Worm (Caenorhabditis elegans) whole organism, late embryonic: Measurements from ENCODE around the gene cka-1.
"Not testable (repeated sequence)": the region's sequence is repeated elsewhere in the genome, so short reads cannot be mapped to it uniquely, and the experiment has no call there.

Experiments used
- C08G9.2 ChIP-seq: sonication (generic microtip); optimal IDR thresholded peaks from 2 replicates; lab custom pipeline; 2016; ENCODE audit warnings: mild to moderate bottlenecking, missing genetic modification characterization, moderate library complexity, missing compliant biosample characterization
- C38D4.7 ChIP-seq: fragments of 200-800 bp; sonication (Bioruptor generic); optimal IDR thresholded peaks from 2 replicates; lab custom pipeline; 2018; ENCODE audit warnings: mild to moderate bottlenecking, missing genetic modification characterization, moderate library complexity, missing compliant biosample characterization
- K09A11.1 ChIP-seq: sonication (generic microtip); optimal IDR thresholded peaks from 2 replicates; lab custom pipeline; 2017; ENCODE audit warnings: antibody characterized with exemption, mild to moderate bottlenecking, missing genetic modification characterization, missing compliant biosample characterization; ENCODE audit not compliant: insufficient read depth
- ahr-1 ChIP-seq: sonication (generic microtip); optimal IDR thresholded peaks from 2 replicates; lab custom pipeline; 2016; ENCODE audit warnings: missing genetic modification characterization, missing compliant biosample characterization
- ama-1 ChIP-seq: fragments of 150-350 bp; optimal IDR thresholded peaks from 2 replicates; lab custom pipeline; 2014
- ceh-14 ChIP-seq: sonication (generic microtip); optimal IDR thresholded peaks from 2 replicates; lab custom pipeline; 2016; ENCODE audit warnings: missing genotype, missing genetic modification characterization, missing compliant biosample characterization
- ceh-18 ChIP-seq: sonication (generic microtip); optimal IDR thresholded peaks from 2 replicates; lab custom pipeline; 2016; ENCODE audit warnings: missing genetic modification characterization, missing compliant biosample characterization
- ceh-19 ChIP-seq: fragments of 200-800 bp; sonication (Bioruptor generic); optimal IDR thresholded peaks from 2 replicates; lab custom pipeline; 2018; ENCODE audit warnings: mild to moderate bottlenecking, missing genetic modification characterization, missing compliant biosample characterization
- ceh-24 ChIP-seq: sonication (generic microtip); optimal IDR thresholded peaks from 2 replicates; lab custom pipeline; 2016; ENCODE audit warnings: mild to moderate bottlenecking, missing genetic modification characterization, missing compliant biosample characterization
- ceh-31 ChIP-seq: sonication (generic microtip); optimal IDR thresholded peaks from 2 replicates; lab custom pipeline; 2016; ENCODE audit warnings: missing genetic modification characterization, missing compliant biosample characterization
- ceh-34 ChIP-seq: sonication (generic microtip); optimal IDR thresholded peaks from 2 replicates; lab custom pipeline; 2016; ENCODE audit warnings: mild to moderate bottlenecking, missing genetic modification characterization, missing compliant biosample characterization
- ceh-6 ChIP-seq: fragments of 200-800 bp; sonication (Bioruptor generic); optimal IDR thresholded peaks from 2 replicates; lab custom pipeline; 2018; ENCODE audit warnings: mild to moderate bottlenecking, missing genetic modification characterization, missing compliant biosample characterization
- che-1 ChIP-seq: sonication (generic microtip); optimal IDR thresholded peaks from 2 replicates; lab custom pipeline; 2016; ENCODE audit warnings: mild to moderate bottlenecking, missing genetic modification characterization, missing compliant biosample characterization
- dmd-4 ChIP-seq: sonication (generic microtip); optimal IDR thresholded peaks from 2 replicates; lab custom pipeline; 2016; ENCODE audit warnings: borderline replicate concordance, missing genetic modification characterization, missing compliant biosample characterization
- elt-4 ChIP-seq: sonication (generic microtip); optimal IDR thresholded peaks from 2 replicates; lab custom pipeline; 2016; ENCODE audit warnings: missing genetic modification characterization, missing compliant biosample characterization
- eyg-1 ChIP-seq: sonication (generic microtip); optimal IDR thresholded peaks from 2 replicates; lab custom pipeline; 2016; ENCODE audit warnings: missing genotype, missing genetic modification characterization, missing compliant biosample characterization
- fax-1 ChIP-seq: sonication (generic microtip); optimal IDR thresholded peaks from 2 replicates; lab custom pipeline; 2016; ENCODE audit warnings: missing genotype, missing genetic modification characterization, missing compliant biosample characterization
- fkh-6 ChIP-seq: sonication (generic microtip); optimal IDR thresholded peaks from 2 replicates; lab custom pipeline; 2016; ENCODE audit warnings: missing genetic modification characterization, missing compliant biosample characterization
- hlh-6 ChIP-seq: sonication (generic microtip); optimal IDR thresholded peaks from 2 replicates; lab custom pipeline; 2016; ENCODE audit warnings: missing genotype, missing genetic modification characterization, missing compliant biosample characterization
- lim-6 ChIP-seq: sonication (generic microtip); optimal IDR thresholded peaks from 2 replicates; lab custom pipeline; 2016; ENCODE audit warnings: missing genetic modification characterization, missing compliant biosample characterization
- lin-11 ChIP-seq: fragments of 200-800 bp; sonication (Bioruptor generic); optimal IDR thresholded peaks from 2 replicates; lab custom pipeline; 2018; ENCODE audit warnings: mild to moderate bottlenecking, missing genetic modification characterization, missing compliant biosample characterization
- madf-2 ChIP-seq: sonication (generic microtip); optimal IDR thresholded peaks from 2 replicates; lab custom pipeline; 2017; ENCODE audit warnings: missing genetic modification characterization, missing compliant biosample characterization
- mec-3 ChIP-seq: sonication (generic microtip); optimal IDR thresholded peaks from 2 replicates; lab custom pipeline; 2016; ENCODE audit warnings: borderline replicate concordance, missing genetic modification characterization, missing compliant biosample characterization
- nhr-232 ChIP-seq: sonication (generic microtip); optimal IDR thresholded peaks from 2 replicates; lab custom pipeline; 2016; ENCODE audit warnings: missing genetic modification characterization, missing compliant biosample characterization
- pat-9 ChIP-seq: fragments of 200-800 bp; sonication (Bioruptor generic); optimal IDR thresholded peaks from 2 replicates; lab custom pipeline; 2018; ENCODE audit warnings: mild to moderate bottlenecking, missing genetic modification characterization, moderate library complexity, missing compliant biosample characterization
- pax-1 ChIP-seq: fragments of 150-350 bp; optimal IDR thresholded peaks from 2 replicates; lab custom pipeline; 2014; ENCODE audit warnings: missing biosample characterization, missing genetic modification characterization
- pha-2 ChIP-seq: sonication (generic microtip); optimal IDR thresholded peaks from 2 replicates; lab custom pipeline; 2017; ENCODE audit warnings: mild to moderate bottlenecking, missing genetic modification characterization, missing compliant biosample characterization
- ref-2 ChIP-seq: sonication (generic microtip); optimal IDR thresholded peaks from 2 replicates; lab custom pipeline; 2016; ENCODE audit warnings: missing genetic modification characterization, missing compliant biosample characterization
- rnt-1 ChIP-seq: sonication (generic microtip); optimal IDR thresholded peaks from 2 replicates; lab custom pipeline; 2016; ENCODE audit warnings: missing genetic modification characterization, missing compliant biosample characterization
- sox-4 ChIP-seq: sonication (generic microtip); optimal IDR thresholded peaks from 2 replicates; lab custom pipeline; 2017; ENCODE audit warnings: mild to moderate bottlenecking, missing genetic modification characterization, inconsistent platforms, missing compliant biosample characterization
- tbx-2 ChIP-seq: sonication (generic microtip); optimal IDR thresholded peaks from 2 replicates; lab custom pipeline; 2016; ENCODE audit warnings: missing genetic modification characterization, missing compliant biosample characterization
- tbx-7 ChIP-seq: sonication (generic microtip); optimal IDR thresholded peaks from 2 replicates; lab custom pipeline; 2016; ENCODE audit warnings: missing genotype, missing genetic modification characterization, missing compliant biosample characterization
- ttx-3 ChIP-seq: sonication (generic microtip); optimal IDR thresholded peaks from 2 replicates; lab custom pipeline; 2016; ENCODE audit warnings: missing genetic modification reagents, missing genetic modification characterization, missing compliant biosample characterization
- unc-3 ChIP-seq, 2 experiments: fragments of 200-800 bp in 1 of 2; sonication (Bioruptor generic) in 1 of 2; sonication (generic microtip) in 1 of 2; conservative IDR thresholded peaks in 1 of 2; optimal IDR thresholded peaks in 1 of 2; 2 replicates each; pipeline versions ENCODE4 v1.3.6 to Lab custom; 2016 to 2022; ENCODE audit warnings: missing compliant biosample characterization in 2 of 2, missing genetic modification characterization in 2 of 2, missing genetic modification reagents in 1 of 2
- unc-86 ChIP-seq: sonication (generic microtip); optimal IDR thresholded peaks from 2 replicates; lab custom pipeline; 2016; ENCODE audit warnings: missing genetic modification characterization, missing compliant biosample characterization

cka-1 gene

DNA sequence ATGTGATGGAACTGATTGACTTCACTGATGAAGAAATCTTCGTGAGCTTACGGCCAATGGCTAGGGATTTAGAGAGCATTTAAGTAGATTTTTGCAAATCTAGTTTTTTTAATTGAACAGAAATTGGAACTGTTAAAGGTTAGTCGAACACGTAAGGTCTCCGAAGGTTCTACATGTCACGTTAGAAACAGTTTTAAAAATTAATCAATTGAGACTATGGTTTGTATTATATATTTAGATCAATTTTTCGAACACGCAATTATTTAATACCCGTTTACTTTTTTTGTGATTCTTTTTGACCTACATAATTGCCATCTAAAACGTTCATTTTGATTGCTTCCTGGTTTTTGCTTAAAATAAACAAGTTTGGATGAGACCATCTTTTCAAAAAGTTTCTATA, 7.5 kb upstream of the cka-1 start, which contains the start of gene C28D4.4:
Gene C28D4.4, minus strand, starts transcription at position 101 of the 400 bp plus-strand sequence.
- TF ChIP-seq rnt-1 (no peak), ceh-18 (tag; lab: Kevin White, UChicago) (no peak)
- TF ChIP-seq, all 69 proteins: peak for 0

DNA sequence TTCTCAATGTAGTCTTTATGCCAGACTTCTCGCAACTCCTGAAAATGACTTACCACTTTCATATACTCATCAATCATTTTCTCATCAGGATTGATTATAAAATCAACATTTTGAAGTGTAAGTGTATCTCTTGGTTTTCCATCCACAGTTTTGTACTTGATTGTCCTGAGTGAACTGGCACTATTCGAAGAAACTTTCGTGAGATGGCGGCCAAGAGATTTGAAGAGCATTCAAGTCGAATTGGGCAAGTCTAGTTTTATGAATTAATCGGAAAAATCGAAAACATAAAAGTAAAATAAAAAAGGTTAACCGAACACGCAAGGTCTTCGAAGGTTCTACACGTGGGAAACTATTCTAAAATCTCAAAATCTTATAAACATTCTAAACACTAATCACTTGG, 5.5 kb upstream of the cka-1 start, which contains the start of gene C28D4.7:
Gene C28D4.7, minus strand, starts transcription at position 265 of the 400 bp plus-strand sequence.
- TF ChIP-seq hlh-6 (tag; lab: Kevin White, UChicago) (no peak), tbx-2 (tag; lab: Kevin White, UChicago) (no peak), ceh-18 (tag; lab: Kevin White, UChicago) (no peak), C08G9.2 (tag; lab: Kevin White, UChicago) (no peak), ttx-3 (tag; lab: Kevin White, UChicago) (no peak), pax-1 (tag; lab: Kevin White, UChicago) (no peak), pat-9 (tag; lab: Kevin White, UChicago) (no peak), ceh-19 (GFP tag; lab: Kevin White, UChicago) (no peak)

DNA sequence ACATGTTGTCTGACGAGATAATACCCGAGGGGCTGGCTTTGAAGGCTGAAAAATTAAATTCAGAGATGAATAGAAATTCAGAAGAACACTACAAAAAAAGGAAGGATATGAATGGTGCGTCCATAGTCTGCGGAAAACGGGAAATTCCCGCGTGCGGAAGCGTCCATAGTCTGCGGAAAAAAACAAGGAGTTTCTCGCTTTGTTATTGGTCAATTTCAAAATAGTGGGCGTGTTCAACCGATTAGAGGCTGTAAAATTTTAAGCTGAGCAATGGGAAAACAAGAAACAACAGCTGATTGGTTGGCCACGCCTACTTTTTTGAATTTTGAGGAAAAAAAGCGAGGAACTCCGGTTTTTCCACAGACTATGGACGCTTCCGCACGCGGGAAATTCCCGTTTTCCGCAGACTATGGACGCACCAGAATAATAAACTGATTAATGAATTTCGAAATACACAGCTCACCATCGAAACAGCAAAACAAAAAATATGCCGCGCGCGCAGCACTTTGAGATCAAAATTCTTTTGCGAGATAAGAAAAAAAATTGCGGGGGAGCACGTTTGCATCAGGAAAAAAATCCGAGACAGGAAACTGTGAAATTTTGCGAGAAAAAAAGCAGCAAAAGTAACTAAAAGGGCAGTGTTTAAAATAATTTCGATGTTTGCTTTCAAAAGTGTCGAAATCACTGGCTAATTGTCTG, 3.6 kb upstream of the cka-1 start, which contains the start of gene gln-6:
Gene gln-6, minus strand, starts transcription at position 51 of the 699 bp plus-strand sequence.
- not testable (repeated sequence) for TF ChIP-seq lin-11; elt-4 (tag; lab: Kevin White, UChicago); tbx-7 (tag; lab: Kevin White, UChicago)
- TF ChIP-seq, all 69 proteins: peak for 0; not testable (repeated sequence) for 69

DNA sequence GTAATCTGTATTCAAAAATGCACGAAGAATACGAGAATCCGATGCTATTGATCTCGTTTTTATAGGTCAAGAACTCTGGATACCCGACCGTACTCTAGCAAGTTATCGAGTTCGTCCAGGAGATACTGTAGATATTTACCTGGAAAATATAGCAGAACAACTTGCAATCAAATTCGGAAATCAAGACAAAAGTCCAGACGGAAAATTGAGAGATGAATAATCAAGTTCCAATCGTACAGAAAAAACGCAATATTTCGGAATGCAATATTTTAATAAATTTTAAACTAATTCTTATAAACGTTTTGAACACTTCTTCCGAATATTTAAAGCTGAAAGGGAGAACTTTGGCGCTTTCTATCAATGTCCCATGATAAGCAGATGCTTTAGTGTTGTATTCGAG, 1.6 kb upstream of the cka-1 start:
- TF ChIP-seq fkh-6 (tag; lab: Kevin White, UChicago): no peak
- TF ChIP-seq ama-1 (lab: Kevin White, UChicago): no peak
- no peak for TF ChIP-seq eyg-1 (tag; lab: Kevin White, UChicago)
- no peak for TF ChIP-seq ceh-24
- no peak for TF ChIP-seq ceh-6 (GFP tag; lab: Kevin White, UChicago)
- TF ChIP-seq fax-1 (tag; lab: Kevin White, UChicago): no peak
- TF ChIP-seq ahr-1 (tag; lab: Kevin White, UChicago): no peak
- no peak for TF ChIP-seq unc-3 (GFP tag; conservative IDR thresholded peaks at IDR 0.05; lab: Robert Waterston, UW)
- TF ChIP-seq unc-3 (tag; optimal IDR thresholded peaks at IDR 0.05; lab: Kevin White, UChicago): no peak
- TF ChIP-seq, all 69 proteins: peak for 0

DNA sequence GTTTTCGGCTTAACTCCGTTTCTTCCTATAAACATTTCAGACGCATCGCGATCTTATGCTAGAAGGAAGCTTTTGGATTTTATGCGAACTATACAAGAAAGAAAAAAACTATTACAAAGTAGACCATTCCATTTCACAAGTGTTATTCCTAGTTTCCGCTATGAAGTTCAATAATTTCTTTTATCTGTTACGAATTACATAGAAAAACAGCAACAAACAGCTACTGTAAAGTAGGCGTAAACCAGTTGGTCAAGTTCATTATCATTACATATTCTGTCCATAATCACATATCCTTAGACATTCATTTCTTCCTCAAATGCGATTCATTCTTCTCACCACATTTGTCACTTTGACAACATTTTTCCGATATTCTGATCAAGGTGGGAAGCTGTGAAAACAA, 773 bp upstream of the cka-1 start, which contains the start of gene C28D4.10:
Gene C28D4.10, plus strand, starts transcription at position 301 of the 400 bp plus-strand sequence.
- no peak for TF ChIP-seq ceh-31 (tag; lab: Kevin White, UChicago)
- TF ChIP-seq eyg-1 (tag; lab: Kevin White, UChicago): no peak
- TF ChIP-seq ref-2 (tag; lab: Kevin White, UChicago): no peak
- TF ChIP-seq nhr-232 (tag; lab: Kevin White, UChicago): no peak
- no peak for TF ChIP-seq pat-9 (tag; lab: Kevin White, UChicago)
- no peak for TF ChIP-seq madf-2 (tag; lab: Kevin White, UChicago)
- no peak for TF ChIP-seq ceh-14 (tag; lab: Kevin White, UChicago)
- no peak for TF ChIP-seq pha-2 (tag; lab: Kevin White, UChicago)
- TF ChIP-seq mec-3: no peak
- TF ChIP-seq sox-4 (tag; lab: Kevin White, UChicago): no peak
- TF ChIP-seq hlh-6 (tag; lab: Kevin White, UChicago): no peak
- TF ChIP-seq ceh-34 (tag; lab: Kevin White, UChicago): no peak
- no peak for TF ChIP-seq C38D4.7 (GFP tag; lab: Kevin White, UChicago)
- no peak for TF ChIP-seq rnt-1
- no peak for TF ChIP-seq che-1 (tag; lab: Kevin White, UChicago)
- TF ChIP-seq unc-86: no peak
- no peak for TF ChIP-seq K09A11.1 (tag; lab: Kevin White, UChicago)
- TF ChIP-seq dmd-4 (tag; lab: Kevin White, UChicago): no peak
- TF ChIP-seq lim-6 (tag; lab: Kevin White, UChicago): no peak
- TF ChIP-seq, all 69 proteins: peak for 0
